Worm (Caenorhabditis elegans) whole organism, L4 larva: ENCODE measurements around the gene tbx-7.
A peak's percentile ranks its signal among the peaks of the same experiment; 100 is the strongest.

ENCODE experiments used
- D1046.2 ChIP-seq: fragments of 200-800 bp; sonication (Bioruptor generic); IDR thresholded peaks from 2 replicates; pipeline ENCODE4 v1.3.6; 2022; ENCODE audit warnings: missing genetic modification characterization, missing compliant biosample characterization
- F49E8.2 ChIP-seq: sonication (generic microtip); optimal IDR thresholded peaks from 2 replicates; lab custom pipeline; 2016; ENCODE audit warnings: missing compliant biosample characterization, mild to moderate bottlenecking, missing genetic modification characterization, borderline replicate concordance
- R02D3.7 ChIP-seq: fragments of 150-350 bp; sonication (generic microtip); optimal IDR thresholded peaks from 3 replicates; lab custom pipeline; 2014; ENCODE audit warnings: missing biosample characterization, missing genetic modification characterization
- Y105C5A.15 ChIP-seq: fragments of 200-800 bp; sonication (Bioruptor generic); IDR thresholded peaks from 2 replicates; pipeline ENCODE4 v1.3.6; 2022; ENCODE audit warnings: missing genetic modification characterization, missing compliant biosample characterization
- Y48G9A.11 ChIP-seq: fragments of 200-800 bp; sonication (Bioruptor generic); IDR thresholded peaks from 2 replicates; pipeline ENCODE4 v1.3.6; 2022; ENCODE audit warnings: missing genetic modification reagents, missing genetic modification characterization, missing compliant biosample characterization
- ZK546.5 ChIP-seq, 2 experiments: sonication (generic microtip); optimal IDR thresholded peaks; 2 replicates each; lab custom pipeline; 2017; ENCODE audit warnings: missing biosample characterization in 2 of 2, missing genetic modification characterization in 2 of 2
- aha-1 ChIP-seq: fragments of 150-350 bp; peaks from one replicate; lab custom pipeline; 2014; ENCODE audit warnings: missing biosample characterization, missing genetic modification characterization
- ceh-28 ChIP-seq: fragments of 150-350 bp; optimal IDR thresholded peaks from 2 replicates; lab custom pipeline; 2014; ENCODE audit warnings: missing biosample characterization, missing genetic modification reagents, missing genetic modification characterization
- ceh-62 ChIP-seq: sonication (generic microtip); optimal IDR thresholded peaks from 2 replicates; lab custom pipeline; 2017; ENCODE audit warnings: missing biosample characterization, missing genetic modification characterization
- cey-2 ChIP-seq: sonication (generic microtip); optimal IDR thresholded peaks from 3 replicates; lab custom pipeline; 2017; ENCODE audit warnings: missing genetic modification characterization, mild to moderate bottlenecking, missing compliant biosample characterization, antibody characterized with exemption, borderline replicate concordance; ENCODE audit not compliant: insufficient read depth
- ctbp-1 ChIP-seq: fragments of 200-800 bp; sonication (Bioruptor generic); IDR thresholded peaks from 2 replicates; pipeline ENCODE4 v1.3.6; 2022; ENCODE audit warnings: missing genetic modification reagents, missing genetic modification characterization, missing compliant biosample characterization
- daf-16 ChIP-seq, 3 experiments: sonication (generic microtip); optimal IDR thresholded peaks; 2 replicates each; lab custom pipeline; 2016 to 2017; ENCODE audit warnings: missing genetic modification characterization in 3 of 3, missing genetic modification reagents in 3 of 3, mild to moderate bottlenecking in 2 of 3, missing compliant biosample characterization in 2 of 3, missing biosample characterization in 1 of 3, moderate library complexity in 1 of 3
- daf-19 ChIP-seq: fragments of 200-800 bp; sonication (Bioruptor generic); conservative IDR thresholded peaks from 2 replicates; pipeline ENCODE4 v1.3.6; 2022; ENCODE audit warnings: missing genetic modification characterization, missing compliant biosample characterization
- dmd-6 ChIP-seq: fragments of 200-800 bp; sonication (Bioruptor generic); IDR thresholded peaks from 2 replicates; pipeline ENCODE4 v1.3.6; 2022; ENCODE audit warnings: missing genetic modification reagents, missing genetic modification characterization, missing compliant biosample characterization
- dpl-1 ChIP-seq: fragments of 150-350 bp; optimal IDR thresholded peaks from 2 replicates; lab custom pipeline; 2014; ENCODE audit warnings: missing biosample characterization, missing genetic modification reagents, missing genetic modification characterization
- duxl-1 ChIP-seq: sonication (generic microtip); optimal IDR thresholded peaks from 2 replicates; lab custom pipeline; 2016; ENCODE audit warnings: mild to moderate bottlenecking, missing genetic modification characterization, moderate library complexity, missing compliant biosample characterization; ENCODE audit not compliant: poor library complexity
- fkh-10 ChIP-seq: fragments of 150-350 bp; optimal IDR thresholded peaks from 2 replicates; lab custom pipeline; 2014; ENCODE audit warnings: missing biosample characterization, missing genetic modification reagents, missing genetic modification characterization
- hlh-11 ChIP-seq: fragments of 200-800 bp; sonication (Bioruptor generic); optimal IDR thresholded peaks from 2 replicates; lab custom pipeline; 2018; ENCODE audit warnings: mild to moderate bottlenecking, missing genetic modification characterization, missing compliant biosample characterization
- hlh-30 ChIP-seq: sonication (generic microtip); optimal IDR thresholded peaks from 2 replicates; lab custom pipeline; 2017; ENCODE audit warnings: antibody characterized with exemption, mild to moderate bottlenecking, missing genetic modification characterization, missing compliant biosample characterization; ENCODE audit not compliant: insufficient read depth
- hmg-1.1 ChIP-seq: fragments of 200-800 bp; sonication (Bioruptor generic); IDR thresholded peaks from 2 replicates; pipeline ENCODE4 v1.3.6; 2022; ENCODE audit warnings: missing genetic modification reagents, missing genetic modification characterization, missing compliant biosample characterization
- lin-39 ChIP-seq: fragments of 150-350 bp; optimal IDR thresholded peaks from 2 replicates; lab custom pipeline; 2014; ENCODE audit warnings: missing biosample characterization, missing genetic modification reagents, missing genetic modification characterization
- lir-3 ChIP-seq: sonication (generic microtip); optimal IDR thresholded peaks from 2 replicates; lab custom pipeline; 2016; ENCODE audit warnings: mild to moderate bottlenecking, missing genetic modification characterization, missing compliant biosample characterization
- lsy-2 ChIP-seq, 2 experiments: fragments of 150-350 bp in 1 of 2; sonication (generic microtip) in 1 of 2; optimal IDR thresholded peaks; 2 replicates each; lab custom pipeline; 2014 to 2017; ENCODE audit warnings: missing biosample characterization in 2 of 2, missing genetic modification characterization in 2 of 2
- madf-5 ChIP-seq, 2 experiments: fragments of 200-800 bp; sonication (Bioruptor generic); IDR thresholded peaks; 2 replicates each; pipeline ENCODE4 v1.3.6; 2022; ENCODE audit warnings: missing compliant biosample characterization in 2 of 2, missing genetic modification characterization in 2 of 2
- mep-1 ChIP-seq: fragments of 150-350 bp; sonication (generic microtip); optimal IDR thresholded peaks from 3 replicates; lab custom pipeline; 2014; ENCODE audit warnings: missing biosample characterization, missing genetic modification characterization
- mes-2 ChIP-seq: sonication (generic microtip); optimal IDR thresholded peaks from 2 replicates; lab custom pipeline; 2016; ENCODE audit warnings: missing genotype, mild to moderate bottlenecking, missing genetic modification characterization, missing compliant biosample characterization; ENCODE audit not compliant: poor library complexity, severe bottlenecking
- mxl-2 ChIP-seq: fragments of 200-800 bp; sonication (Bioruptor generic); conservative IDR thresholded peaks from 2 replicates; pipeline ENCODE4 v1.3.6; 2022; ENCODE audit warnings: missing genetic modification reagents, missing genetic modification characterization, missing compliant biosample characterization
- mxl-3 ChIP-seq: fragments of 200-800 bp; sonication (Bioruptor generic); optimal IDR thresholded peaks from 2 replicates; lab custom pipeline; 2018; ENCODE audit warnings: mild to moderate bottlenecking, missing genetic modification characterization, missing compliant biosample characterization
- nhr-11 ChIP-seq: fragments of 150-350 bp; optimal IDR thresholded peaks from 2 replicates; lab custom pipeline; 2014; ENCODE audit warnings: missing biosample characterization, missing genetic modification characterization
- nhr-111 ChIP-seq: fragments of 200-800 bp; sonication (Bioruptor generic); optimal IDR thresholded peaks from 2 replicates; lab custom pipeline; 2018; ENCODE audit warnings: mild to moderate bottlenecking, missing genetic modification characterization, missing compliant biosample characterization
- nhr-41 ChIP-seq: fragments of 200-800 bp; sonication (Bioruptor generic); IDR thresholded peaks from 2 replicates; pipeline ENCODE4 v1.3.6; 2022; ENCODE audit warnings: missing genetic modification reagents, missing genetic modification characterization, missing compliant biosample characterization
- nhr-48 ChIP-seq: sonication (generic microtip); optimal IDR thresholded peaks from 2 replicates; lab custom pipeline; 2016; ENCODE audit warnings: mild to moderate bottlenecking, missing genetic modification characterization, missing compliant biosample characterization
- nhr-6 ChIP-seq: fragments of 150-350 bp; optimal IDR thresholded peaks from 2 replicates; lab custom pipeline; 2014; ENCODE audit warnings: missing biosample characterization, missing genetic modification characterization
- php-3 ChIP-seq: fragments of 200-800 bp; sonication (Bioruptor generic); IDR thresholded peaks from 2 replicates; pipeline ENCODE4 v1.3.6; 2022; ENCODE audit warnings: missing genetic modification reagents, missing genetic modification characterization, missing compliant biosample characterization
- set-16 ChIP-seq: fragments of 200-800 bp; sonication (Bioruptor generic); IDR thresholded peaks from 2 replicates; pipeline ENCODE4 v1.3.6; 2022; ENCODE audit warnings: missing genetic modification reagents, missing genetic modification characterization, missing compliant biosample characterization
- unc-62 ChIP-seq, 3 experiments: fragments of 150-350 bp in 1 of 3; sonication (generic microtip); optimal IDR thresholded peaks in 2 of 3; peaks in 1 of 3; 1 replicate in 1 of 3; 2 replicates in 2 of 3; lab custom pipeline; 2014 to 2017; ENCODE audit warnings: missing biosample characterization in 3 of 3, missing genetic modification characterization in 3 of 3, missing genetic modification reagents in 3 of 3, missing genotype in 1 of 3
- zip-11 ChIP-seq: fragments of 200-800 bp; sonication (Bioruptor generic); IDR thresholded peaks from 2 replicates; pipeline ENCODE4 v1.3.6; 2022; ENCODE audit warnings: missing genetic modification characterization, missing compliant biosample characterization

The tbx-7 gene

DNA sequence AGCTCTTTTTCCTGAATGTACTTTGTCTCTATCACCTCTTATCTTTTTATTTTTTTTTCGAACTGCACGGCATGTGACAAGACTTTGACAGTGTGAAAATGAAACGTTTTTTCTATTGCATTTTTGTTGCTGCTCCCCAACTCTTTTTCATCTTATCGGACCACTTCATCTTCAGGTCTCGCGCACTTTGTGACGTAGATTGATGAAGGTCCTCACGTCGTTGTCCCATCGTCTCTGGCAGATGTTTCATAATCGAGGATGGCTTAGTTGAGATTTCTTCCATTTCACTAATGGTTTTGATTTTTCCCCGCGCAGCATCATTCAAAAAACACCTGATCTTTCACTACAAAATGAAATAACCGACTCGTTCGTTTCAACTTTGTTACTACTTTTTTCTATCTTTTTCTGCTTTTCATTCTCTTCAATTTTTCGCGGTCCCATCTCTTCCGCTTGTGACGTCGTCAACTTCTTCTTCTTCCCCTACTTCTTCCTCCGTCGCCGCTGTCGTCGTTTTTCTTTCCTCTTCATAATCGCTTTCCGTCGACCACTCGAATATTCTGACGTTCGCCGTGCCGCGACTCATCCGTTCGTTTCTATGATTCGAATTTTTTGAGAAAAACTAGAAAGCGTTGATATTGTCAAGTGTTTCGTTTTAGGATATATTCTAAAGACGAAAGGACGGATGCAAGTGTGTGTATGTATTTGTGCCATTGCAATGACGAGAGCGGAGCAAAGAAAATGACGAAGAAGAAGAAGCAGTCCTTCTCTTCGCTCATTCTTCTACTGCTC, 37.0 kb downstream of the tbx-7 start, which contains the start of gene T04C9.2 (continued):
- TF ChIP-seq Y105C5A.15 (GFP tag; lab: Robert Waterston, UW) (no peak), Y48G9A.11 (GFP tag; lab: Robert Waterston, UW) (no peak), daf-19 (GFP tag; lab: Robert Waterston, UW) (no peak), nhr-48 (tag; lab: Kevin White, UChicago) (no peak), F49E8.2 (tag; lab: Kevin White, UChicago) (no peak), lsy-2 (tag; optimal IDR thresholded peaks at IDR 0.05; lab: Kevin White, UChicago) (peak in 1 of 2 experiments; percentile 20), lir-3 (tag; lab: Kevin White, UChicago) (no peak), R02D3.7 (tag; lab: Kevin White, UChicago) (no peak), ctbp-1 (GFP tag; lab: Robert Waterston, UW) (0 out of 2 replicates have a peak, but pooled peaks have one; percentile 45), unc-62 (GFP tag; optimal IDR thresholded peaks at IDR 0.05 in 1 of 2; lab: Kevin White, UChicago) (no peak), unc-62 (tag; optimal IDR thresholded peaks at IDR 0.05; lab: Kevin White, UChicago) (no peak), mxl-2 (GFP tag; lab: Robert Waterston, UW) (no peak), php-3 (GFP tag; lab: Robert Waterston, UW) (no peak), hlh-30 (tag; lab: Kevin White, UChicago) (peak; percentile 38), duxl-1 (tag; lab: Kevin White, UChicago) (no peak), nhr-11 (tag; lab: Kevin White, UChicago) (no peak), mxl-3 (GFP tag; lab: Kevin White, UChicago) (no peak), D1046.2 (GFP tag; lab: Robert Waterston, UW) (no peak), ceh-28 (tag; lab: Kevin White, UChicago) (no peak), set-16 (no peak)

DNA sequence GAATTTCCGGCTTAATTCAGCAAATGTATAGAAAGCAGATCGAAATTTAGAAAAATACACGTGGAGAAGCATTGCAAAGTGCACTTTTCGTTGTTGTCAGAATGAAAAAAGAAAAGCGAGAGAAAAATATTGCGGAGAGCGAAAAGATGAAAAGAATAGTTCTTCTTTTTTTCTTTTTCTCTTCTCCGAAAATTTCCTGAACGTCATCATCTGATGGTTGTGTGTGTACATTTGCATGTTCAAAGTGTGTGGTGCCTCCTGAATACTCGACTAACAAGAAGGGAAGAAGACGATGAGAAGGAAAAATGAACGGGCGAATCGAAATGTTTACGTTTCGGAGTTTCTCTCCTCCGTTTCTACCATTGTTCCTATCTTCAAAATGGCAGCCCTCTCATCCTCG, 38.2 kb downstream of the tbx-7 start:
- TF ChIP-seq madf-5 (GFP tag; IDR thresholded peaks at IDR 0.05; lab: Robert Waterston, UW) (no peak), nhr-48 (tag; lab: Kevin White, UChicago) (no peak), hlh-11 (tag; lab: Kevin White, UChicago) (peak; percentile 9), nhr-111 (GFP tag; lab: Kevin White, UChicago) (no peak), ceh-62 (tag; lab: Kevin White, UChicago) (no peak), dmd-6 (GFP tag; lab: Robert Waterston, UW) (0 out of 2 replicates have a peak, but pooled peaks have one; percentile 12), zip-11 (GFP tag; lab: Robert Waterston, UW) (no peak), ctbp-1 (GFP tag; lab: Robert Waterston, UW) (peak; percentile 31; the same call in 1 of the 2 replicates), hlh-30 (tag; lab: Kevin White, UChicago) (peak; percentile 21), lin-39 (no peak), nhr-6 (no peak), fkh-10 (peak; percentile 41)
- TF ChIP-seq, all 104 proteins: peak for 5

DNA sequence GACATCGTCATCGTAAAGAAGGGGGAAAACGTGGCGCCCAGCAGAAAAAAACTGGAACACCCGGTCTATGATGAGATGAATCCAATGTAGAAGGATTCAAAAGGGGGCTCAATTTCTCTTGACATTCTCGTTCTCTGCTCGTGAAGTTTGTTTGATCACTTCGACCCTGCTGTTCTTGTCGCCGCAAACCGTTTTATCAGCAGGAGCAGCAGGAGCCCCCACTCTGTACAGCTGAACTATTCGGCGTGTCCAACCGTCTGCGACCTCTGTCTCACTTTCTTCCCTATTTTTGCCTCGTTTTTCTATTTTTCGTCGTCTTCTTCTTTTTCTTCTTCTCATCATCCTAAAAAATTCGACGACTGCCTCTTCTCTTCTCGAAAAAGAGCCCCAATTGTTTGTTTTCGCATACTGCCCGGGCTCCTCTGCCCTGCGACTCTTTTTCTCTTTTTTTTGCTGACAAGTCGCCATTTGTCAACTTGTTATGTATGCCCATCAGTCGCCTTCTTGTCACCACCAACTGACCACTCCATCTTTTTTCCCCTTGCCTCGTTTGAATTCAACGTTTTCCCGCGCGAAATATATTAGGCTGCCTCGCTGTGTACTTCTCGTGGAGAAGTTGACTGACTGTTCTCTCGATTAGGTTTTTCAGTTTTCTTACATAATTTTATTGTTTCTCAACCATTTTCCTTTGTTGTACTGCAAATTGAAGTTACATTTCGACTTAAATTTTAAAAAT, 39.2 kb downstream of the tbx-7 start:
- peak; percentile 42 for TF ChIP-seq aha-1 (tag; lab: Kevin White, UChicago)
- no peak for TF ChIP-seq ceh-28 (tag; lab: Kevin White, UChicago)
- no peak for TF ChIP-seq nhr-11 (tag; lab: Kevin White, UChicago)
- peak; percentile 75 for TF ChIP-seq dpl-1 (GFP tag; lab: Kevin White, UChicago)
- no peak for TF ChIP-seq cey-2 (tag; lab: Kevin White, UChicago)
- no peak for TF ChIP-seq ceh-62 (tag; lab: Kevin White, UChicago)
- TF ChIP-seq nhr-41 (GFP tag; lab: Robert Waterston, UW): 0 out of 2 replicates have a peak, but pooled peaks have one; percentile 34
- TF ChIP-seq hmg-1.1 (GFP tag; lab: Robert Waterston, UW): 0 out of 2 replicates have a peak, but pooled peaks have one; percentile 28
- peak; percentile 27 for TF ChIP-seq hlh-11 (tag; lab: Kevin White, UChicago)
- no peak for TF ChIP-seq ZK546.5 (tag; optimal IDR thresholded peaks at IDR 0.05; lab: Kevin White, UChicago)
- TF ChIP-seq mes-2 (tag; lab: Kevin White, UChicago): peak; percentile 66
- peak in 1 of 2 experiments; percentile 93 for TF ChIP-seq unc-62 (GFP tag; optimal IDR thresholded peaks at IDR 0.05 in 1 of 2; lab: Kevin White, UChicago)
- no peak for TF ChIP-seq unc-62 (tag; optimal IDR thresholded peaks at IDR 0.05; lab: Kevin White, UChicago)
- peak; percentile 14 for TF ChIP-seq mep-1 (tag; lab: Kevin White, UChicago)
- TF ChIP-seq daf-16 (GFP tag; optimal IDR thresholded peaks at IDR 0.05; lab: Kevin White, UChicago): peak in 1 of 2 experiments; percentile 23
- peak; percentile 18 for TF ChIP-seq daf-16 (tag; optimal IDR thresholded peaks at IDR 0.05; lab: Kevin White, UChicago)
